Worm (Caenorhabditis elegans): Measurements from ENCODE around the gene irld-20.

Gene irld-20

ce11 chrIII:12779676-12780337 lies 28.9 kb downstream of the irld-20 start, which contains the start of gene gab-1:
Gene gab-1 (minus strand): TSS chrIII:12779726.
- peak; percentile 12 for TF ChIP-seq ceh-14 (tag; optimal IDR thresholded peaks at IDR 0.05)
- TF ChIP-seq K02D7.2 (tag; optimal IDR thresholded peaks at IDR 0.05) = peak; percentile 28
- no peak for TF ChIP-seq Y22D7AL.16 (tag; optimal IDR thresholded peaks at IDR 0.05)
- no peak for TF ChIP-seq gmeb-2 (tag; optimal IDR thresholded peaks at IDR 0.05)
- TF ChIP-seq ztf-16 (tag; optimal IDR thresholded peaks at IDR 0.05) = no peak
- no peak for TF ChIP-seq T23F11.4 (GFP tag; optimal IDR thresholded peaks at IDR 0.05)
- TF ChIP-seq hlh-15 (tag; optimal IDR thresholded peaks at IDR 0.05) = no peak

- TF ChIP-seq unc-42 (tag; optimal IDR thresholded peaks at IDR 0.05) (peak; percentile 9), ceh-9 (tag; optimal IDR thresholded peaks at IDR 0.05) (no peak)
Measured at ce11 chrIII:12783878-12784277, 33.0 kb downstream of the irld-20 start.

DNA sequence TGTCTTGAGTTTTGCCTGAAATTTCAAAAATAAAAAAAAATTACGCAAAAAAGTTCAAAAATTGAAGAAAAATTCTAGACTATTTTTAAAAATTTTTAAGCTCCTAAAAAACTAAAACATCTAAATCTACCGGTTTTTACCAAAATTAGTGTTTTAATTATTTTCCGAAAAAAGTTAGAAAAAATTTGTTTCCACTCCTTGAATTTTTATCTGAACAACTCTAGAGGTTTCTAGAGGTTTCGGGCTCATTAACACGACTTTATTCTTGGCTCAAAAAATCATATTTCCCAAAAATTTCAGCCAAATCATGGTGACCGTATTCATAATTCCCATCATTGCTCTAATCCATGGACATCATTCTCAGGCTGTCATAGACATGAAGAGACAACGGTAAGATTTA lies 33.9 kb downstream of the irld-20 start, which contains the start of gene lgc-37:
Gene lgc-37 (plus strand): TSS at position 301 of the 400 bp plus-strand sequence.
- TF ChIP-seq pqm-1 (tag; optimal IDR thresholded peaks at IDR 0.05) = no peak
- no peak for TF ChIP-seq unc-86 (tag; optimal IDR thresholded peaks at IDR 0.05)
- TF ChIP-seq ceh-30 (tag; optimal IDR thresholded peaks at IDR 0.05) = no peak
- TF ChIP-seq ceh-31 (tag; optimal IDR thresholded peaks at IDR 0.05) = no peak
- no peak for TF ChIP-seq ets-4 (tag; optimal IDR thresholded peaks at IDR 0.05)
- no peak for TF ChIP-seq pha-4 (tag; optimal IDR thresholded peaks at IDR 0.05)
- TF ChIP-seq ceh-22 (tag; optimal IDR thresholded peaks at IDR 0.05) = no peak
- no peak for TF ChIP-seq elt-2 (tag; optimal IDR thresholded peaks at IDR 0.05)
- no peak for TF ChIP-seq nfya-1 (tag; optimal IDR thresholded peaks at IDR 0.05)
- no peak for TF ChIP-seq sdc-2 (tag; optimal IDR thresholded peaks at IDR 0.05)
- TF ChIP-seq fax-1 (tag; optimal IDR thresholded peaks at IDR 0.05) = no peak
- no peak for TF ChIP-seq syd-9 (tag; optimal IDR thresholded peaks at IDR 0.05)
- no peak for TF ChIP-seq ceh-9 (tag; optimal IDR thresholded peaks at IDR 0.05)

DNA sequence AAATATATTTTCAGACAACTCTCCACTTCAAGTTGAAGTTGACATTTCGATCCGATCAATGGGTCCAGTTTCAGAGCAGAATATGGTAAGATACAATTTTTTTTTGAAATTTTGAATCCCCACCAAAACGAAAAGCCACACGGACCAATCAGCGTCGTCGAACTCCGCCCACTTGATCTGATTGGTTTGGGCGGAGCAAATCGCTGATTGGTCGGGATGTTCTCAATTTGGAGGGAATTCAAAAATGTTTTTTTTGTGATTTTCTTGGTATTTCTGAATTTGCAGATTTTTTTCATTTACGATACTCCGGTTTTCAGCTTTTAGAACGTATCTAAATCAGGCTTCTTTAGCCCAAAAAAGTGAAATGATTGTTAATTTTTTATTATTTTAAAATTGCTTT lies 34.5 kb downstream of the irld-20 start:
- no peak for TF ChIP-seq sox-4 (tag; optimal IDR thresholded peaks at IDR 0.05)
- peak; percentile 67 for TF ChIP-seq nfya-1 (tag; optimal IDR thresholded peaks at IDR 0.05)
- TF ChIP-seq lim-6 (tag; optimal IDR thresholded peaks at IDR 0.05) = no peak

- TF ChIP-seq hlh-8 (tag; optimal IDR thresholded peaks at IDR 0.05) (no peak), nfya-1 (tag; optimal IDR thresholded peaks at IDR 0.05) (no peak), ama-1 (optimal IDR thresholded peaks at IDR 0.05) (no peak), ceh-45 (GFP tag; IDR thresholded peaks at IDR 0.05) (no peak), zip-5 (tag; optimal IDR thresholded peaks at IDR 0.05) (no peak), C38D4.7 (GFP tag; optimal IDR thresholded peaks at IDR 0.05) (no peak), rnt-1 (tag; optimal IDR thresholded peaks at IDR 0.05) (no peak), F13H6.1 (tag; optimal IDR thresholded peaks at IDR 0.05) (no peak), lim-6 (tag; optimal IDR thresholded peaks at IDR 0.05) (no peak), elt-4 (tag; optimal IDR thresholded peaks at IDR 0.05) (no peak), ahr-1 (tag; optimal IDR thresholded peaks at IDR 0.05) (no peak), ceh-19 (GFP tag; optimal IDR thresholded peaks at IDR 0.05) (no peak), ref-2 (tag; optimal IDR thresholded peaks at IDR 0.05) (no peak), ceh-22 (tag; optimal IDR thresholded peaks at IDR 0.05) (no peak), K02D7.2 (tag; optimal IDR thresholded peaks at IDR 0.05) (no peak), gmeb-2 (tag; optimal IDR thresholded peaks at IDR 0.05) (no peak), eyg-1 (tag; optimal IDR thresholded peaks at IDR 0.05) (no peak)
Measured at ce11 chrIII:12788239-12788638, 37.3 kb downstream of the irld-20 start.

All from whole organism, late embryonic.